Fruit fly (Drosophila melanogaster): Measurements from ENCODE around the gene CG11997.
A peak's percentile ranks its signal among the peaks of the same experiment; 100 is the strongest.

Gene CG11997

DNA sequence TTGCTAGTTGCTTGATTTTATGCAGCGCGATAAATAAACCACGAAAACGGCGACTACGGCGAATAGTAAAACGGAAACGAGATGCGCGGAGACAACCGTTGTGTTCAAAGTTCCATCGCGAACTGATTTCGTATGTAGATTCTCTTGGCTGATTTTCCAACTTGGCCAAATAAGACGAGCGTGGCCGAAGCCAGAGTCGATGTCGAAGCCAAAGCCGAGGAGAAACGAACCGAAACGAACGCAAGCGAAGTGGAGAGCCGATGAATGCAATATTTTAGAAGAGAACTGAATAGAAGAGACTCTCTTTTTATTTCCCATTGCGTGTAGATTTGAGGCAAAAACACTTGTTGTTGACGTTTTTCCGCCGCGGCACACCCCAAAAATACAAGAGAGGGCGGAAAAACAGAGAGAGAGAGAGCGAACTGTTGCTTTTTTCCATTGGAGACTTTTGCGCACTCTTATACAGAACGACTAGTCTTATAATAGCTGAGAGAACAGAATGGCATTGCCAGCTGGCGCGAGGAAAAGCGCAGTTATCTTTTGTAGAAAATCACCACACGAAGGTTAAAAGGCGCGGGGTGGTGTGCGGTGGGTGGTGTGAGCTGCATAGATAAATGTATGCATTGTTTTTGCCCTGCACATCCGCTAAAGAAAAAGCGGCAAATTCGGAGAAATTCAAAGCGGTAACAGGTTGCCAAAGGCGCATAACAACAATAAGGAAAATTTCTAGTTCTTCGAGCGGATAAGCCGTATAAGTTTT is 19.3 kb upstream of the CG11997 start (continued):
- TF ChIP-seq fkh (GFP tag; optimal IDR thresholded peaks at IDR 0.05) = peak; percentile 52

DNA sequence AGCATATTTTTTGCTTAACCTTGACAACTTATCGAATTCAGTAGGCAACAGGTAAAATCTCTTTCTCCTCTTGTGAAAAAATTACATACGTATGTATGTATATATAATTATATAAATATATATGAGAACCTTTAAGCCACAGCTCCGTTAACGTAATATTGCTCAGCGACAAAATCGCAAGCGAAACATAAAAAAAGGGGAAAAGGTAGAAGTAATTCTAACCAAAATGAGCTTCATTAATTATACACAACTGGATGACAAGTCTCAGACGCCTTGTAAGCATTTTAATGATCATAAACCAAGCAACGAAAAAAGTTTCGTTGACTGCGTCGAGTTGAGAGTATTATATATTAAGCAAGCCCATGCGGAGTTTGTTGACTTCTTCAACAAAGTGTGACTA is 18.4 kb upstream of the CG11997 start:
- no peak for TF ChIP-seq dsx (GFP tag; optimal IDR thresholded peaks at IDR 0.05; ENCODE audit: poor library complexity, severe bottlenecking)
- TF ChIP-seq CG11294 (GFP tag; IDR thresholded peaks at IDR 0.05) = no peak
- no peak for TF ChIP-seq Hr38 (GFP tag; optimal IDR thresholded peaks at IDR 0.05)
- peak; percentile 6 for TF ChIP-seq Eip78C (GFP tag)
- no peak for TF ChIP-seq Met (GFP tag; optimal IDR thresholded peaks at IDR 0.05)
- no peak for TF ChIP-seq fd85E (GFP tag; optimal IDR thresholded peaks at IDR 0.05)
- no peak for TF ChIP-seq eg (GFP tag; IDR thresholded peaks at IDR 0.05)
- no peak for TF ChIP-seq topi (GFP tag; optimal IDR thresholded peaks at IDR 0.05)
- TF ChIP-seq achi (GFP tag; optimal IDR thresholded peaks at IDR 0.05) = no peak
- TF ChIP-seq CG11902 (GFP tag; optimal IDR thresholded peaks at IDR 0.05) = no peak
- TF ChIP-seq fkh (GFP tag; optimal IDR thresholded peaks at IDR 0.05) = no peak
- no peak for TF ChIP-seq CG3032 (tag; optimal IDR thresholded peaks at IDR 0.05)
- no peak for TF ChIP-seq pdm3 (GFP tag; optimal IDR thresholded peaks at IDR 0.05)
- TF ChIP-seq fd59A (GFP tag; optimal IDR thresholded peaks at IDR 0.05) = no peak
- peak; percentile 58 for TF ChIP-seq svp (GFP tag)
- no peak for TF ChIP-seq CG6792 (GFP tag; optimal IDR thresholded peaks at IDR 0.05)
- TF ChIP-seq Sox102F (GFP tag; optimal IDR thresholded peaks at IDR 0.05) = no peak
- no peak for TF ChIP-seq Ets21C (GFP tag; optimal IDR thresholded peaks at IDR 0.05)

DNA sequence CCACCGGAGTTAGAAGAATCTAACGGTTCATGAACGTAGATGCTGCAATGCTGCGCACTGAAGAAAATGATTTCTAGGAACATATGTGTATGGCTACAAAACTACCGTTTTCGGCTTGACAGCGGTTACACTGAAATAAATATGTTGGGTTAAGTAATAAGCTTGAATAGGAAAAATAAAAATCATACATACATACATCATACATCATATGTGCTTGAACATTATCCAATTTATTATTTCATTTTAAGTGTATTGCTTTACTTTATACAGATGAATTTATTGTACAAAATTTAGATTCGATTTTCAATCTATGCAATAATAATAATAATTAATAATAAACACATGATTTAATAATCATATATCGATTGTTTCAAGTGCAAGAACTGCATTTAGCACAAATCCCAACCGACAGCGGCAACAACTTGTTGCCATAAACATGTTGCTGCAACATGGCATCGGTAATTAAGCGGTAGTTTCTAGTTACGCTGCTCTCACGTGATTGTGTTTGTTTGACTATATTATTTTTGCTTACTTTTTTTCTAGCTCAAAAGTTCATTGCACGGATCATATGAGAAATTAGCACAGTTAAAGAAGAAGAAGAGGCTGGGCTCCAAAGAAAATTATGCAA is 17.4 kb upstream of the CG11997 start:
- TF ChIP-seq CG6276 (GFP tag; optimal IDR thresholded peaks at IDR 0.05) (peak; percentile 71), svp (GFP tag) (peak; percentile 55), dac (GFP tag; optimal IDR thresholded peaks at IDR 0.05) (no peak), fd85E (GFP tag; optimal IDR thresholded peaks at IDR 0.05) (no peak), CG11762 (GFP tag; optimal IDR thresholded peaks at IDR 0.05; ENCODE audit: insufficient read depth) (peak; percentile 34), CG6854 (GFP tag; optimal IDR thresholded peaks at IDR 0.05) (no peak), Gug (GFP tag; IDR thresholded peaks at IDR 0.05) (peak; percentile 69), acj6 (GFP tag; optimal IDR thresholded peaks at IDR 0.05) (peak; percentile 62), spab (GFP tag; optimal IDR thresholded peaks at IDR 0.05) (peak; percentile 18), Lpt (GFP tag; optimal IDR thresholded peaks at IDR 0.05) (peak; percentile 30), CG9139 (GFP tag; optimal IDR thresholded peaks at IDR 0.05) (no peak), CG32006 (GFP tag; optimal IDR thresholded peaks at IDR 0.05) (peak; percentile 85), eg (GFP tag; IDR thresholded peaks at IDR 0.05) (peak; percentile 57; the same call in 2 of the 3 replicates), net (GFP tag; optimal IDR thresholded peaks at IDR 0.05) (peak; percentile 64), Sox102F (GFP tag; optimal IDR thresholded peaks at IDR 0.05) (no peak), Sox15 (GFP tag; optimal IDR thresholded peaks at IDR 0.05) (no peak), CG6792 (GFP tag; optimal IDR thresholded peaks at IDR 0.05) (peak; percentile 36), CG7368 (GFP tag; optimal IDR thresholded peaks at IDR 0.05) (peak; percentile 37), fd59A (GFP tag; optimal IDR thresholded peaks at IDR 0.05) (no peak), CG8319 (GFP tag; optimal IDR thresholded peaks at IDR 0.05) (no peak), CG4318 (GFP tag; optimal IDR thresholded peaks at IDR 0.05) (peak; percentile 69), CG6808 (GFP tag; optimal IDR thresholded peaks at IDR 0.05) (no peak), CG11902 (GFP tag; optimal IDR thresholded peaks at IDR 0.05) (no peak), Ets96B (tag; optimal IDR thresholded peaks at IDR 0.05) (peak; percentile 57), fkh (GFP tag; optimal IDR thresholded peaks at IDR 0.05) (no peak), CG10631 (GFP tag; optimal IDR thresholded peaks at IDR 0.05) (peak; percentile 64), Hr4 (GFP tag; optimal IDR thresholded peaks at IDR 0.05) (peak; percentile 7), Eip78C (GFP tag) (peak; percentile 87), Eip93F (GFP tag; optimal IDR thresholded peaks at IDR 0.05) (no peak), CG1621 (tag; optimal IDR thresholded peaks at IDR 0.05) (no peak), Met (GFP tag; optimal IDR thresholded peaks at IDR 0.05) (peak; percentile 57), ss (GFP tag; optimal IDR thresholded peaks at IDR 0.05) (no peak), salr (GFP tag; optimal IDR thresholded peaks at IDR 0.05) (peak in 1 of 2 experiments; percentile 78), CG15336 (GFP tag; IDR thresholded peaks at IDR 0.05) (peak; percentile 73), esn (GFP tag; optimal IDR thresholded peaks at IDR 0.05) (peak; percentile 58), Hr39 (GFP tag; optimal IDR thresholded peaks at IDR 0.05) (peak; percentile 28), CG11294 (GFP tag; IDR thresholded peaks at IDR 0.05) (no peak)
